Worm (Caenorhabditis elegans) whole organism, L2 larva: ENCODE results near the gene frpr-3.

Source experiments
- F13H6.1 ChIP-seq: sonication (generic microtip); optimal IDR thresholded peaks from 2 replicates; lab custom pipeline; 2016; ENCODE audit warnings: missing genetic modification characterization, missing compliant biosample characterization
- R02D3.7 ChIP-seq: fragments of 150-350 bp; optimal IDR thresholded peaks from 2 replicates; lab custom pipeline; 2014; ENCODE audit warnings: missing biosample characterization, missing genetic modification characterization
- ceh-16 ChIP-seq: fragments of 150-350 bp; optimal IDR thresholded peaks from 2 replicates; lab custom pipeline; 2014; ENCODE audit warnings: missing biosample characterization, missing genetic modification characterization
- elt-3 ChIP-seq: sonication (generic microtip); optimal IDR thresholded peaks from 2 replicates; lab custom pipeline; 2017; ENCODE audit warnings: missing biosample characterization, missing genetic modification characterization
- gmeb-1 ChIP-seq: fragments of 150-350 bp; optimal IDR thresholded peaks from 2 replicates; lab custom pipeline; 2014; ENCODE audit warnings: missing biosample characterization, missing genetic modification characterization
- nhr-21 ChIP-seq: fragments of 150-350 bp; optimal IDR thresholded peaks from 2 replicates; lab custom pipeline; 2014; ENCODE audit warnings: missing biosample characterization, missing genetic modification characterization
- ztf-11 ChIP-seq: sonication (generic microtip); optimal IDR thresholded peaks from 2 replicates; lab custom pipeline; 2017; ENCODE audit warnings: missing biosample characterization, missing genetic modification characterization

DNA sequence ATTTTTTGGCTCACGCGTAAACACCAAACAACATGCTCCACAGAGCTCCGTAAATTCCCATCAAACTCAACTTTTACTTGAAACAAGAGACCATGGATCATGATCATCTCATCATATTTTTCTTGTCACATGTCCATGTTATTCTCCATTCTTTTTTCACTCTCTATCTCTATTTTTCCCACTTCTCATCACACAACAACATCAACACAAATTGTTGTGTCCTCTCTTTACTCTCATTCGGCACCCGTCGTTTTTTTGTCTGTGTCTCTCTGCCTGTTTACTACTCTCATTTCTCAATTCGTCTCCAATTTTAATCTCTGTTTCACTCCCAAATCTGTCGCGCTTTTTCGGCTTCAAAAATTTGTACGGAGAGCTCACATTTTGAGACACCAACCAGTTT is 11.8 kb upstream of the frpr-3 start:
- no peak for TF ChIP-seq elt-3
- no peak for TF ChIP-seq ceh-16 (tag; lab: Kevin White, UChicago)
- peak; percentile 36 for TF ChIP-seq F13H6.1 (tag; lab: Kevin White, UChicago)
- TF ChIP-seq R02D3.7 (tag; lab: Kevin White, UChicago) = no peak
- no peak for TF ChIP-seq ztf-11 (tag; lab: Kevin White, UChicago)
- peak; percentile 12 for TF ChIP-seq nhr-21 (tag; lab: Kevin White, UChicago)
- TF ChIP-seq gmeb-1 (tag; lab: Kevin White, UChicago) = peak; percentile 40
